Worm (Caenorhabditis elegans) whole organism, L1 larva: Measurements from ENCODE around the gene C47G2.3.
A peak's percentile ranks its signal among the peaks of the same experiment; 100 is the strongest.

ENCODE experiments used
- C16A3.4 ChIP-seq: fragments of 150-350 bp; optimal IDR thresholded peaks from 2 replicates; lab custom pipeline; 2014; ENCODE audit warnings: missing biosample characterization, missing genetic modification characterization
- F16B12.6 ChIP-seq: fragments of 150-350 bp; optimal IDR thresholded peaks from 2 replicates; lab custom pipeline; 2014; ENCODE audit warnings: missing biosample characterization, missing genetic modification characterization
- Y116A8C.19 ChIP-seq: sonication (generic microtip); optimal IDR thresholded peaks from 2 replicates; lab custom pipeline; 2016; ENCODE audit warnings: missing compliant biosample characterization, missing genetic modification characterization, borderline replicate concordance
- aha-1 ChIP-seq: fragments of 150-350 bp; optimal IDR thresholded peaks from 2 replicates; lab custom pipeline; 2014; ENCODE audit warnings: missing biosample characterization, missing genetic modification characterization
- ceh-63 ChIP-seq: fragments of 200-800 bp; sonication (Bioruptor generic); optimal IDR thresholded peaks from 2 replicates; lab custom pipeline; 2018; ENCODE audit warnings: mild to moderate bottlenecking, missing genetic modification characterization, missing compliant biosample characterization
- ceh-8 ChIP-seq: fragments of 200-800 bp; sonication (Bioruptor generic); optimal IDR thresholded peaks from 2 replicates; lab custom pipeline; 2018; ENCODE audit warnings: mild to moderate bottlenecking, missing genetic modification characterization, moderate library complexity, missing compliant biosample characterization
- ceh-82 ChIP-seq, 3 experiments: fragments of 150-350 bp in 1 of 3; sonication (generic microtip) in 2 of 3; optimal IDR thresholded peaks; 2 replicates each; lab custom pipeline; 2014 to 2017; ENCODE audit warnings: missing biosample characterization in 3 of 3, missing genetic modification characterization in 3 of 3
- ceh-88 ChIP-seq: fragments of 200-800 bp; sonication (Bioruptor generic); IDR thresholded peaks from 2 replicates; pipeline ENCODE4 v1.3.6; 2022; ENCODE audit warnings: missing genetic modification characterization, missing compliant biosample characterization
- ces-1 ChIP-seq: fragments of 150-350 bp; optimal IDR thresholded peaks from 2 replicates; lab custom pipeline; 2014; ENCODE audit warnings: missing biosample characterization, missing genetic modification reagents, missing genetic modification characterization
- dpl-1 ChIP-seq, 3 experiments: fragments of 150-350 bp in 2 of 3; sonication (generic microtip) in 1 of 3; optimal IDR thresholded peaks; 2 replicates each; lab custom pipeline; 2014 to 2017; ENCODE audit warnings: missing biosample characterization in 3 of 3, missing genetic modification characterization in 3 of 3, missing genetic modification reagents in 3 of 3
- dsc-1 ChIP-seq: sonication (generic microtip); optimal IDR thresholded peaks from 2 replicates; lab custom pipeline; 2016; ENCODE audit warnings: mild to moderate bottlenecking, missing genetic modification characterization, missing compliant biosample characterization
- efl-1 ChIP-seq, 4 experiments: fragments of 150-350 bp; optimal IDR thresholded peaks in 3 of 4; peaks in 1 of 4; 1 replicate in 1 of 4; 2 replicates in 3 of 4; lab custom pipeline; 2014; ENCODE audit warnings: missing biosample characterization in 2 of 4, missing genetic modification characterization in 2 of 4, missing genetic modification reagents in 2 of 4
- efl-3 ChIP-seq: fragments of 200-800 bp; sonication (Bioruptor generic); optimal IDR thresholded peaks from 2 replicates; lab custom pipeline; 2018; ENCODE audit warnings: mild to moderate bottlenecking, missing genetic modification characterization, missing compliant biosample characterization
- egl-13 ChIP-seq: sonication (generic microtip); optimal IDR thresholded peaks from 2 replicates; lab custom pipeline; 2016; ENCODE audit warnings: missing genotype, missing genetic modification reagents, missing genetic modification characterization, missing compliant biosample characterization
- elt-2 ChIP-seq: sonication (generic microtip); optimal IDR thresholded peaks from 2 replicates; lab custom pipeline; 2016; ENCODE audit warnings: missing genetic modification characterization, mild to moderate bottlenecking, inconsistent platforms, missing compliant biosample characterization, missing genetic modification reagents
- elt-3 ChIP-seq, 6 experiments: fragments of 150-350 bp in 1 of 6; sonication (generic microtip); optimal IDR thresholded peaks; 2 replicates each; lab custom pipeline; 2017 to 2018; ENCODE audit warnings: missing biosample characterization in 6 of 6, missing genetic modification characterization in 6 of 6, inconsistent platforms in 1 of 6
- ets-5 ChIP-seq: fragments of 200-800 bp; sonication (Bioruptor generic); IDR thresholded peaks from 2 replicates; pipeline ENCODE4 v1.3.6; 2022; ENCODE audit warnings: missing genetic modification characterization, missing compliant biosample characterization
- fkh-10 ChIP-seq: sonication (generic microtip); optimal IDR thresholded peaks from 2 replicates; lab custom pipeline; 2017; ENCODE audit warnings: missing biosample characterization, missing genetic modification reagents, missing genetic modification characterization
- fkh-4 ChIP-seq: sonication (generic microtip); optimal IDR thresholded peaks from 2 replicates; lab custom pipeline; 2016; ENCODE audit warnings: missing compliant biosample characterization, missing genetic modification characterization, borderline replicate concordance
- grh-1 ChIP-seq: fragments of 200-800 bp; sonication (Bioruptor generic); IDR thresholded peaks from 2 replicates; pipeline ENCODE4 v1.3.6; 2022; ENCODE audit warnings: missing genetic modification reagents, missing genetic modification characterization, missing compliant biosample characterization
- isw-1 ChIP-seq: fragments of 200-800 bp; sonication (Bioruptor generic); IDR thresholded peaks from 2 replicates; pipeline ENCODE4 v1.3.6; 2022; ENCODE audit warnings: missing genetic modification characterization, missing compliant biosample characterization
- jun-1 ChIP-seq: fragments of 150-350 bp; optimal IDR thresholded peaks from 2 replicates; lab custom pipeline; 2014; ENCODE audit warnings: missing biosample characterization, missing genetic modification reagents, missing genetic modification characterization
- lin-13 ChIP-seq: fragments of 150-350 bp; optimal IDR thresholded peaks from 2 replicates; lab custom pipeline; 2014; ENCODE audit warnings: missing biosample characterization, missing genetic modification reagents, missing genetic modification characterization
- lin-35 ChIP-seq, 2 experiments: fragments of 150-350 bp; optimal IDR thresholded peaks; 2 replicates each; lab custom pipeline; 2014; ENCODE audit warnings: missing biosample characterization in 2 of 2, missing genetic modification characterization in 2 of 2, missing genetic modification reagents in 2 of 2
- lsy-2 ChIP-seq, 2 experiments: fragments of 150-350 bp; optimal IDR thresholded peaks; 2 replicates each; lab custom pipeline; 2014; ENCODE audit warnings: missing biosample characterization in 2 of 2, missing genetic modification characterization in 2 of 2
- mdl-1 ChIP-seq, 2 experiments: fragments of 150-350 bp; optimal IDR thresholded peaks; 2 replicates each; lab custom pipeline; 2014 to 2017; ENCODE audit warnings: missing biosample characterization in 2 of 2, missing genetic modification characterization in 2 of 2, inconsistent platforms in 1 of 2
- mep-1 ChIP-seq: fragments of 150-350 bp; optimal IDR thresholded peaks from 2 replicates; lab custom pipeline; 2014; ENCODE audit warnings: missing biosample characterization, missing genetic modification characterization
- nhr-20 ChIP-seq: sonication (generic microtip); optimal IDR thresholded peaks from 2 replicates; lab custom pipeline; 2016; ENCODE audit warnings: mild to moderate bottlenecking, missing genetic modification characterization, missing compliant biosample characterization
- nhr-47 ChIP-seq: sonication (generic microtip); optimal IDR thresholded peaks from 2 replicates; lab custom pipeline; 2016; ENCODE audit warnings: mild to moderate bottlenecking, missing genetic modification characterization, moderate library complexity, missing compliant biosample characterization
- nhr-71 ChIP-seq: sonication (generic microtip); optimal IDR thresholded peaks from 2 replicates; lab custom pipeline; 2016; ENCODE audit warnings: mild to moderate bottlenecking, missing genetic modification characterization, moderate library complexity, missing compliant biosample characterization
- nhr-84 ChIP-seq: sonication (generic microtip); optimal IDR thresholded peaks from 2 replicates; lab custom pipeline; 2017; ENCODE audit warnings: missing biosample characterization, missing genetic modification characterization
- nhr-85 ChIP-seq: sonication (generic microtip); peaks from one replicate; lab custom pipeline; 2016; ENCODE audit warnings: missing genetic modification characterization, inconsistent platforms, missing compliant biosample characterization
- nhr-90 ChIP-seq: sonication (generic microtip); optimal IDR thresholded peaks from 2 replicates; lab custom pipeline; 2016; ENCODE audit warnings: mild to moderate bottlenecking, missing genetic modification characterization, missing compliant biosample characterization; ENCODE audit not compliant: poor library complexity
- pax-3 ChIP-seq: fragments of 200-800 bp; sonication (Bioruptor generic); optimal IDR thresholded peaks from 2 replicates; lab custom pipeline; 2018; ENCODE audit warnings: mild to moderate bottlenecking, missing genetic modification characterization, moderate library complexity, missing compliant biosample characterization
- pqm-1 ChIP-seq: sonication (generic microtip); optimal IDR thresholded peaks from 3 replicates; lab custom pipeline; 2017; ENCODE audit warnings: missing biosample characterization, missing genetic modification characterization
- rnt-1 ChIP-seq: sonication (generic microtip); optimal IDR thresholded peaks from 2 replicates; lab custom pipeline; 2016; ENCODE audit warnings: mild to moderate bottlenecking, missing genetic modification characterization, moderate library complexity, missing compliant biosample characterization
- snu-23 ChIP-seq: sonication (generic microtip); optimal IDR thresholded peaks from 2 replicates; lab custom pipeline; 2016; ENCODE audit warnings: missing genetic modification characterization, missing compliant biosample characterization
- sox-4 ChIP-seq: sonication (generic microtip); optimal IDR thresholded peaks from 2 replicates; lab custom pipeline; 2016; ENCODE audit warnings: missing genetic modification characterization, missing compliant biosample characterization
- sup-37 ChIP-seq: fragments of 200-800 bp; sonication (Bioruptor generic); optimal IDR thresholded peaks from 2 replicates; lab custom pipeline; 2018; ENCODE audit warnings: mild to moderate bottlenecking, missing genetic modification characterization, missing compliant biosample characterization
- tlp-1 ChIP-seq: fragments of 150-350 bp; optimal IDR thresholded peaks from 2 replicates; lab custom pipeline; 2014; ENCODE audit warnings: missing biosample characterization, missing genetic modification characterization
- unc-130 ChIP-seq: fragments of 150-350 bp; optimal IDR thresholded peaks from 2 replicates; lab custom pipeline; 2017; ENCODE audit warnings: missing biosample characterization, missing genetic modification characterization, inconsistent platforms
- unc-86 ChIP-seq: sonication (generic microtip); optimal IDR thresholded peaks from 2 replicates; lab custom pipeline; 2016; ENCODE audit warnings: missing genetic modification characterization, missing compliant biosample characterization
- unc-98 ChIP-seq: fragments of 200-800 bp; sonication (Bioruptor generic); IDR thresholded peaks from 2 replicates; pipeline ENCODE4 v1.3.6; 2022; ENCODE audit warnings: missing genetic modification characterization, missing compliant biosample characterization
- xbp-1 ChIP-seq: sonication (generic microtip); optimal IDR thresholded peaks from 2 replicates; lab custom pipeline; 2016; ENCODE audit warnings: missing genetic modification characterization, missing compliant biosample characterization
- zag-1 ChIP-seq: fragments of 150-350 bp; optimal IDR thresholded peaks from 2 replicates; lab custom pipeline; 2014; ENCODE audit warnings: missing biosample characterization, missing genetic modification characterization
- zip-4 ChIP-seq: fragments of 200-800 bp; sonication (Bioruptor generic); optimal IDR thresholded peaks from 2 replicates; lab custom pipeline; 2018; ENCODE audit warnings: mild to moderate bottlenecking, missing genetic modification characterization, moderate library complexity, missing compliant biosample characterization
- ztf-11 ChIP-seq, 2 experiments: sonication (generic microtip); optimal IDR thresholded peaks; 2 replicates each; lab custom pipeline; 2016 to 2017; ENCODE audit warnings: missing genetic modification characterization in 2 of 2, missing biosample characterization in 1 of 2, missing compliant biosample characterization in 1 of 2
- ztf-4 ChIP-seq: fragments of 150-350 bp; optimal IDR thresholded peaks from 2 replicates; lab custom pipeline; 2014; ENCODE audit warnings: missing biosample characterization, missing genetic modification characterization

C47G2.3 gene

ce11 chrII:11297217-11297738 lies 7.3 kb upstream of the C47G2.3 start, which contains the start of gene saps-1:
TSS of gene saps-1 (plus strand) at chrII:11297688.
- peak; percentile 33 to 41 for TF ChIP-seq lsy-2 (tag; optimal IDR thresholded peaks at IDR 0.05; lab: Kevin White, UChicago)
- TF ChIP-seq grh-1 (GFP tag; lab: Robert Waterston, UW) = no peak
- no peak for TF ChIP-seq tlp-1
- no peak for TF ChIP-seq ets-5
- peak in 1 of 2 experiments; percentile 7 for TF ChIP-seq mdl-1 (tag; optimal IDR thresholded peaks at IDR 0.05; lab: Kevin White, UChicago)
- peak; percentile 19 for TF ChIP-seq nhr-71 (tag; lab: Kevin White, UChicago)
- no peak for TF ChIP-seq ceh-63 (GFP tag; lab: Kevin White, UChicago)
- no peak for TF ChIP-seq nhr-90
- TF ChIP-seq unc-98 (GFP tag; lab: Robert Waterston, UW) = no peak
- TF ChIP-seq zip-4 (GFP tag; lab: Kevin White, UChicago) = no peak
- TF ChIP-seq Y116A8C.19 = no peak
- no peak for TF ChIP-seq nhr-84 (tag; lab: Kevin White, UChicago)
- TF ChIP-seq fkh-10 (GFP tag; lab: Kevin White, UChicago) = no peak
- no peak for TF ChIP-seq fkh-4 (tag; lab: Kevin White, UChicago)
- TF ChIP-seq mep-1 (tag; lab: Kevin White, UChicago) = peak; percentile 6
- TF ChIP-seq efl-3 (GFP tag; lab: Kevin White, UChicago) = no peak
- TF ChIP-seq sup-37 (GFP tag; lab: Kevin White, UChicago) = no peak
- TF ChIP-seq egl-13 (tag; lab: Kevin White, UChicago) = no peak
- no peak for TF ChIP-seq ztf-11 (tag; optimal IDR thresholded peaks at IDR 0.05; lab: Kevin White, UChicago)
- no peak for TF ChIP-seq zag-1 (tag; lab: Kevin White, UChicago)
- peak in 2 of 3 experiments; percentile 47 to 57 for TF ChIP-seq dpl-1 (GFP tag; optimal IDR thresholded peaks at IDR 0.05; lab: Kevin White, UChicago)
- peak; percentile 35 for TF ChIP-seq rnt-1 (tag; lab: Kevin White, UChicago)
- TF ChIP-seq F16B12.6 (tag; lab: Kevin White, UChicago) = peak; percentile 87
- TF ChIP-seq ceh-8 (GFP tag; lab: Kevin White, UChicago) = no peak
- TF ChIP-seq snu-23 (GFP tag; lab: Kevin White, UChicago) = peak; percentile 37
- peak in 1 of 6 experiments; percentile 14 for TF ChIP-seq elt-3 (tag; optimal IDR thresholded peaks at IDR 0.05; lab: Kevin White, UChicago)
- TF ChIP-seq lin-13 (GFP tag; lab: Kevin White, UChicago) = no peak
- no peak for TF ChIP-seq pax-3
- peak; percentile 44 for TF ChIP-seq nhr-20 (tag; lab: Kevin White, UChicago)
- peak; percentile 31 for TF ChIP-seq nhr-85 (tag; lab: Kevin White, UChicago)
- no peak for TF ChIP-seq ces-1
- TF ChIP-seq ceh-82 (tag; optimal IDR thresholded peaks at IDR 0.05; lab: Kevin White, UChicago) = peak in 1 of 3 experiments; percentile 52
- TF ChIP-seq ztf-4 (tag; lab: Kevin White, UChicago) = no peak
- TF ChIP-seq efl-1 (optimal IDR thresholded peaks at IDR 0.05; lab: Kevin White, UChicago) = peak; percentile 48 to 58
- TF ChIP-seq efl-1 (GFP tag; optimal IDR thresholded peaks at IDR 0.05 in 1 of 2; lab: Kevin White, UChicago) = peak; percentile 38 to 94
- no peak for TF ChIP-seq isw-1 (GFP tag; lab: Robert Waterston, UW)
- TF ChIP-seq elt-2 (tag; lab: Kevin White, UChicago) = no peak
- TF ChIP-seq C16A3.4 (tag; lab: Kevin White, UChicago) = no peak
- no peak for TF ChIP-seq jun-1 (tag; lab: Kevin White, UChicago)
- TF ChIP-seq nhr-47 = peak; percentile 12
- peak; percentile 25 to 58 for TF ChIP-seq lin-35 (GFP tag; optimal IDR thresholded peaks at IDR 0.05; lab: Kevin White, UChicago)

ce11 chrII:11293433-11293832 lies 3.5 kb upstream of the C47G2.3 start, which contains the start of gene C47G2.4:
TSS of gene C47G2.4 (minus strand) at chrII:11293606.
- TF ChIP-seq pqm-1 (tag; lab: Kevin White, UChicago) (no peak), unc-130 (tag; lab: Kevin White, UChicago) (peak; percentile 20), unc-86 (tag; lab: Kevin White, UChicago) (peak; percentile 54), Y116A8C.19 (no peak), aha-1 (tag; lab: Kevin White, UChicago) (no peak), elt-3 (tag; optimal IDR thresholded peaks at IDR 0.05; lab: Kevin White, UChicago) (peak in 1 of 6 experiments; percentile 20), C16A3.4 (tag; lab: Kevin White, UChicago) (peak; percentile 77), efl-3 (GFP tag; lab: Kevin White, UChicago) (no peak), mdl-1 (tag; optimal IDR thresholded peaks at IDR 0.05; lab: Kevin White, UChicago) (peak in 1 of 2 experiments; percentile 40), xbp-1 (tag; lab: Kevin White, UChicago) (peak; percentile 64), dsc-1 (tag; lab: Kevin White, UChicago) (peak; percentile 43), unc-98 (GFP tag; lab: Robert Waterston, UW) (peak; percentile 18; the same call in 1 of the 2 replicates), efl-1 (optimal IDR thresholded peaks at IDR 0.05; lab: Kevin White, UChicago) (peak; percentile 79), efl-1 (GFP tag; optimal IDR thresholded peaks at IDR 0.05 in 1 of 2; lab: Kevin White, UChicago) (peak; percentile 76 to 97), nhr-20 (tag; lab: Kevin White, UChicago) (peak; percentile 74), lsy-2 (tag; optimal IDR thresholded peaks at IDR 0.05; lab: Kevin White, UChicago) (peak; percentile 77 to 78), sox-4 (tag; lab: Kevin White, UChicago) (no peak), pax-3 (no peak), grh-1 (GFP tag; lab: Robert Waterston, UW) (no peak), nhr-47 (peak; percentile 78), ceh-88 (GFP tag; lab: Robert Waterston, UW) (no peak), egl-13 (tag; lab: Kevin White, UChicago) (peak; percentile 11)
